Worm (Caenorhabditis elegans): ENCODE measurements around the gene C26D10.7.

ce11 chrII:8329462-8329861 lies 4.3 kb upstream of the C26D10.7 start, which contains the start of gene C26D10.4:
- TF ChIP-seq ama-1 (optimal IDR thresholded peaks at IDR 0.05) (no peak), F13C5.2 (tag; optimal IDR thresholded peaks at IDR 0.05) (no peak), flt-1 (GFP tag; IDR thresholded peaks at IDR 0.05) (no peak), aly-1 (tag; optimal IDR thresholded peaks at IDR 0.05) (no peak), hmbx-1 (tag; optimal IDR thresholded peaks at IDR 0.05) (no peak), pes-1 (GFP tag; IDR thresholded peaks at IDR 0.05) (no peak), scrt-1 (GFP tag; IDR thresholded peaks at IDR 0.05) (no peak), sea-1 (GFP tag; conservative IDR thresholded peaks at IDR 0.05) (no peak), ceh-13 (GFP tag; optimal IDR thresholded peaks at IDR 0.05) (no peak), tbx-11 (GFP tag; IDR thresholded peaks at IDR 0.05) (no peak), tra-4 (tag; optimal IDR thresholded peaks at IDR 0.05) (no peak), ets-7 (tag; optimal IDR thresholded peaks at IDR 0.05) (no peak), tbx-37 (GFP tag; conservative IDR thresholded peaks at IDR 0.05) (no peak), hmg-4 (GFP tag; optimal IDR thresholded peaks at IDR 0.05) (no peak)

Data from whole organism, early embryonic.